Fruit fly (Drosophila melanogaster): ENCODE measurements around the gene CG8892.

CG8892 gene

dm6 chr2L:4976988-4977551, 4.3 kb downstream of the CG8892 start, which contains the start of the genes Gmd and CG3792:
TSS of gene Gmd (minus strand) at chr2L:4977023.
TSS of gene CG3792 (plus strand) at chr2L:4977312.
- no peak for TF ChIP-seq pan (optimal IDR thresholded peaks at IDR 0.05)
- peak; percentile 84 for TF ChIP-seq dsf (GFP tag; optimal IDR thresholded peaks at IDR 0.05; ENCODE audit: borderline replicate concordance)
- TF ChIP-seq Dif (GFP tag; optimal IDR thresholded peaks at IDR 0.05; ENCODE audit: partially characterized antibody): no peak
- TF ChIP-seq rgr (GFP tag; optimal IDR thresholded peaks at IDR 0.05): peak; percentile 96
- TF ChIP-seq dmrt93B (GFP tag; optimal IDR thresholded peaks at IDR 0.05): no peak
- peak; percentile 97 for TF ChIP-seq sv (GFP tag; optimal IDR thresholded peaks at IDR 0.05)
- no peak for TF ChIP-seq sage (GFP tag; optimal IDR thresholded peaks at IDR 0.05)
- TF ChIP-seq HLH106 (tag; optimal IDR thresholded peaks at IDR 0.05): peak; percentile 95
- TF ChIP-seq Dfd (GFP tag; optimal IDR thresholded peaks at IDR 0.05): no peak
- peak; percentile 97 for TF ChIP-seq h (GFP tag; optimal IDR thresholded peaks at IDR 0.05)
- TF ChIP-seq CrebA (GFP tag; optimal IDR thresholded peaks at IDR 0.05; ENCODE audit: borderline replicate concordance): no peak
- peak; percentile 29 for TF ChIP-seq Myc (optimal IDR thresholded peaks at IDR 0.05)
- no peak for TF ChIP-seq lola (GFP tag; optimal IDR thresholded peaks at IDR 0.05)
- TF ChIP-seq dl (GFP tag; optimal IDR thresholded peaks at IDR 0.05; ENCODE audit: insufficient read depth in 1 of 2, partially characterized antibody in 2 of 2): no peak
- peak; percentile 92 for TF ChIP-seq OdsH (GFP tag; optimal IDR thresholded peaks at IDR 0.05)
- no peak for TF ChIP-seq usp (GFP tag; optimal IDR thresholded peaks at IDR 0.05)
- no peak for TF ChIP-seq GATAd (GFP tag; optimal IDR thresholded peaks at IDR 0.05)
- TF ChIP-seq psq (GFP tag; optimal IDR thresholded peaks at IDR 0.05): peak; percentile 90
- TF ChIP-seq Hr83 (GFP tag; optimal IDR thresholded peaks at IDR 0.05; ENCODE audit: poor library complexity, severe bottlenecking): no peak
- peak; percentile 95 for TF ChIP-seq Jra (GFP tag; optimal IDR thresholded peaks at IDR 0.05)
- TF ChIP-seq woc (GFP tag; optimal IDR thresholded peaks at IDR 0.05): peak; percentile 96
- peak; percentile 92 for TF ChIP-seq CG9705 (GFP tag; optimal IDR thresholded peaks at IDR 0.05)
- peak; percentile 68 for TF ChIP-seq Mio (GFP tag; optimal IDR thresholded peaks at IDR 0.05)
- peak; percentile 92 for TF ChIP-seq ey (GFP tag; optimal IDR thresholded peaks at IDR 0.05)
- TF ChIP-seq fru (GFP tag; optimal IDR thresholded peaks at IDR 0.05): peak; percentile 96
- TF ChIP-seq brk (GFP tag; optimal IDR thresholded peaks at IDR 0.05): no peak
- no peak for TF ChIP-seq N (GFP tag; optimal IDR thresholded peaks at IDR 0.05)
- TF ChIP-seq br (GFP tag; optimal IDR thresholded peaks at IDR 0.05): peak; percentile 93
- peak; percentile 80 for TF ChIP-seq CG32264 (GFP tag; optimal IDR thresholded peaks at IDR 0.05)
- peak; percentile 68 to 97 for TF ChIP-seq foxo (GFP tag; optimal IDR thresholded peaks at IDR 0.05)
- TF ChIP-seq Sp1 (GFP tag; optimal IDR thresholded peaks at IDR 0.05): peak; percentile 88
- TF ChIP-seq Vsx2 (GFP tag; optimal IDR thresholded peaks at IDR 0.05; ENCODE audit: partially characterized antibody): no peak
- TF ChIP-seq jim (GFP tag; optimal IDR thresholded peaks at IDR 0.05): no peak
- no peak for TF ChIP-seq Hnf4 (GFP tag; optimal IDR thresholded peaks at IDR 0.05)
- no peak for TF ChIP-seq Abd-B (GFP tag; optimal IDR thresholded peaks at IDR 0.05)
- no peak for TF ChIP-seq Hr78 (GFP tag; optimal IDR thresholded peaks at IDR 0.05)
- TF ChIP-seq Rel (GFP tag; optimal IDR thresholded peaks at IDR 0.05): no peak
- peak; percentile 81 for TF ChIP-seq Rel (tag; optimal IDR thresholded peaks at IDR 0.05)

dm6 chr2L:4973731-4974415, 7.5 kb downstream of the CG8892 start, which contains the start of gene mRpL28:
TSS of gene mRpL28 (plus strand) at chr2L:4973976.
- peak; percentile 2 for TF ChIP-seq psq (GFP tag; optimal IDR thresholded peaks at IDR 0.05)
- TF ChIP-seq Rel (GFP tag; optimal IDR thresholded peaks at IDR 0.05): no peak
- peak; percentile 88 for TF ChIP-seq Rel (tag; optimal IDR thresholded peaks at IDR 0.05)
- no peak for TF ChIP-seq GATAd (GFP tag; optimal IDR thresholded peaks at IDR 0.05)
- TF ChIP-seq HLH106 (tag; optimal IDR thresholded peaks at IDR 0.05): peak; percentile 15
- peak; percentile 16 for TF ChIP-seq Hr83 (GFP tag; optimal IDR thresholded peaks at IDR 0.05; ENCODE audit: poor library complexity, severe bottlenecking)
- no peak for TF ChIP-seq Hr78 (GFP tag; optimal IDR thresholded peaks at IDR 0.05)
- peak; percentile 26 for TF ChIP-seq ey (GFP tag; optimal IDR thresholded peaks at IDR 0.05)
- no peak for TF ChIP-seq usp (GFP tag; optimal IDR thresholded peaks at IDR 0.05)
